Worm (Caenorhabditis elegans) whole organism, L4 larva: ENCODE results near the gene nhr-46.

ENCODE experiments used
- ZK546.5 ChIP-seq, 2 experiments: sonication (generic microtip); optimal IDR thresholded peaks; 2 replicates each; lab custom pipeline; 2017; ENCODE audit warnings: missing biosample characterization in 2 of 2, missing genetic modification characterization in 2 of 2
- aly-2 ChIP-seq: sonication (generic microtip); optimal IDR thresholded peaks from 2 replicates; lab custom pipeline; 2018; ENCODE audit warnings: missing biosample characterization, missing genetic modification characterization
- arid-1 ChIP-seq: fragments of 200-800 bp; sonication (Bioruptor generic); conservative IDR thresholded peaks from 2 replicates; pipeline ENCODE4 v1.3.6; 2022; ENCODE audit warnings: missing genetic modification reagents, missing genetic modification characterization, missing compliant biosample characterization
- lin-39 ChIP-seq: fragments of 150-350 bp; optimal IDR thresholded peaks from 2 replicates; lab custom pipeline; 2014; ENCODE audit warnings: missing biosample characterization, missing genetic modification reagents, missing genetic modification characterization
- nhr-25 ChIP-seq: sonication (generic microtip); optimal IDR thresholded peaks from 2 replicates; lab custom pipeline; 2017; ENCODE audit warnings: missing genetic modification characterization, mild to moderate bottlenecking, missing compliant biosample characterization, antibody characterized with exemption, moderate library complexity, borderline replicate concordance; ENCODE audit not compliant: insufficient read depth
- snpc-4 ChIP-seq: fragments of 150-350 bp; optimal IDR thresholded peaks from 2 replicates; lab custom pipeline; 2014; ENCODE audit warnings: missing biosample characterization, missing genetic modification characterization
- tra-1 ChIP-seq: fragments of 200-800 bp; sonication (Bioruptor generic); IDR thresholded peaks from 2 replicates; pipeline ENCODE4 v1.3.6; 2022; ENCODE audit warnings: missing genetic modification reagents, missing genetic modification characterization, missing compliant biosample characterization
- unc-130 ChIP-seq: sonication (generic microtip); optimal IDR thresholded peaks from 2 replicates; lab custom pipeline; 2016; ENCODE audit warnings: missing genetic modification reagents, missing genetic modification characterization, missing compliant biosample characterization
- unc-39 ChIP-seq: sonication (generic microtip); optimal IDR thresholded peaks from 2 replicates; lab custom pipeline; 2017; ENCODE audit warnings: missing biosample characterization, missing genetic modification characterization
- zag-1 ChIP-seq: fragments of 150-350 bp; optimal IDR thresholded peaks from 2 replicates; lab custom pipeline; 2014; ENCODE audit warnings: missing biosample characterization, missing genetic modification characterization

- TF ChIP-seq tra-1 (GFP tag; lab: Robert Waterston, UW) = no peak
- no peak for TF ChIP-seq arid-1 (GFP tag; lab: Robert Waterston, UW)
- no peak for TF ChIP-seq unc-130 (GFP tag; lab: Kevin White, UChicago)
- no peak for TF ChIP-seq lin-39 (tag; lab: Kevin White, UChicago)
- no peak for TF ChIP-seq aly-2
- TF ChIP-seq zag-1 (tag; lab: Kevin White, UChicago) = no peak
- TF ChIP-seq unc-39 (tag; lab: Kevin White, UChicago) = no peak
- TF ChIP-seq snpc-4 (tag; lab: Kevin White, UChicago) = no peak
- TF ChIP-seq nhr-25 (tag; lab: Kevin White, UChicago) = peak; percentile 10
- TF ChIP-seq ZK546.5 (tag; optimal IDR thresholded peaks at IDR 0.05; lab: Kevin White, UChicago) = no peak
Observed at ce11 chrIV:5700372-5700771, 57.3 kb downstream of the nhr-46 start.
